Worm (Caenorhabditis elegans): ENCODE results near the gene C05C10.7.

Gene C05C10.7

DNA sequence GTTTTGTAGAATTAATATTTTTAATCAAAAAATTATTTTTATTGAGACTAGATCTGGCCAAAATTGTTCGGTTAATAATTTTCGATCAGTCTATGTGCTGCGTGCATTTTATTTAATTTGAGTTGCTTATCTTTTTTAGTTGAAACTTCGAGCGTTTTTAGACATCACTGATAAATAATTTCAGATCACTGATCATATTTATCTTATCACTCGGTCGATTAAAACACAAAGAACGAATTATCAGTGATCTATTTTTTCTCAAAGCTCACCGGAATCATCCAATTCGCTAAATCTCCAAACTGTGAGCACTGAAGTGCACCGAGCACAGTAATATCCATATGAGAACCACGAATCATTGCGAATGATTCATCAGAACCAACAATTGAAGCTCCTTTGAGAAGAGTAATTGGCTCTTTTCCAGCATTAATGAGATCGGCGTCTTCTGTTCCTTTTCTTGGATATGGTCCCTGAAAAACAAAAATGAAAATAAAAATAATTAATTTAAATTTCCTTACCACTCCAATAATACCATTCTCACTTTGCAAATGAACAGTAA is 3.6 kb downstream of the C05C10.7 start:
- TF ChIP-seq pha-4 (tag; optimal IDR thresholded peaks at IDR 0.05), result peak; percentile 38
- TF ChIP-seq elt-2 (tag; optimal IDR thresholded peaks at IDR 0.05), result peak; percentile 83
- TF ChIP-seq egl-5 (tag; optimal IDR thresholded peaks at IDR 0.05), result no peak
- TF ChIP-seq nhr-43 (tag; optimal IDR thresholded peaks at IDR 0.05; ENCODE audit: poor library complexity, severe bottlenecking), result no peak
- TF ChIP-seq aly-2 (tag; optimal IDR thresholded peaks at IDR 0.05), result no peak
- TF ChIP-seq ama-1 (optimal IDR thresholded peaks at IDR 0.05), result peak; percentile 37
- TF ChIP-seq pqm-1 (tag; optimal IDR thresholded peaks at IDR 0.05), result peak; percentile 82

DNA sequence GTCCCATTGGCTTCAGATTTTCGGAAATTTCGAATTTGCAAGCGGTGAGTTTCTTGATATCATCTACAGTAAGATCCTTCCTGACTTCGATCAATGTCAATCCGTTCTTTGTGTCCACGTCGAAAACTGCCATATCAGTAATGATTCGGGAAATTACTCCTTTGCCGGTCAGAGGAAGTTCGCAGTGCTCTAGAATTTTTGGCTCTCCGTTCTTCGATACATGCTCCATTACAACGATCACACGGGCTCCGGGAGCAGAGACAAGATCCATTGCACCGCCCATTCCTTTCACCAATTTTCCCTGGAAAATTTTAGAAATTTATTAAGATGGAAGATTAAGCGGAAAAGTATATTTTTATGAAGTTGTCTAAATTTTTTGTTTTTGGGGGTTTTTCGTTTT is 4.2 kb downstream of the C05C10.7 start:
- TF ChIP-seq skn-1 (tag; optimal IDR thresholded peaks at IDR 0.05) (no peak), eor-1 (tag; optimal IDR thresholded peaks at IDR 0.05) (no peak), ztf-11 (tag; optimal IDR thresholded peaks at IDR 0.05) (no peak), snpc-4 (tag; optimal IDR thresholded peaks at IDR 0.05) (no peak), ama-1 (optimal IDR thresholded peaks at IDR 0.05) (peak; percentile 86), ZK546.5 (tag; optimal IDR thresholded peaks at IDR 0.05) (no peak), nhr-11 (tag; optimal IDR thresholded peaks at IDR 0.05) (no peak), fkh-2 (tag; optimal IDR thresholded peaks at IDR 0.05) (no peak), pqm-1 (tag; optimal IDR thresholded peaks at IDR 0.05) (no peak), nhr-43 (tag; optimal IDR thresholded peaks at IDR 0.05; ENCODE audit: poor library complexity, severe bottlenecking) (peak; percentile 41), nhr-25 (tag; optimal IDR thresholded peaks at IDR 0.05) (no peak)

DNA sequence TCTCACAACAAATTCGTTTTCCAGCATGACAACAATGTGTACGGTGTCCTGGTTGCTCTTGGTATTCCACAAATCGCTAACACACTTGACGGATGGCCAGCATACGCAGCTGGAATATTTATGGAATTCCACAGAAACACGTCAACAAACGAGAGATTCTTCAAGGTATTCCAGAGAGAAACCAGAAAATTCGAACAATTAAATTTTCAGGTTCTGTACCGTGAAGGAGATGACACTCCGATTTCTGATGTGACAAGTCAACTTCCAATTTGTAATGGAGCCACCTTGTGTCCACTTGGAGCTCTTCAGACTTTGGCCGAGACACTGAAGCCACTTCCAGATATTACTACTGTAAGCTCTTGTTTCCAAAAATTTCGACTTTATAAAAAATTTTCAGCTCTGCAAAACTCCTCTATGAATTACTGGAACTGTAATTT is 4.8 kb downstream of the C05C10.7 start:
- no peak for TF ChIP-seq ceh-28 (tag; optimal IDR thresholded peaks at IDR 0.05)
- peak; percentile 11 for TF ChIP-seq elt-2 (tag; optimal IDR thresholded peaks at IDR 0.05)
- peak; percentile 29 for TF ChIP-seq lsy-12 (tag; optimal IDR thresholded peaks at IDR 0.05)
- peak; percentile 92 for TF ChIP-seq ama-1 (optimal IDR thresholded peaks at IDR 0.05)
- no peak for TF ChIP-seq nhr-67 (tag; optimal IDR thresholded peaks at IDR 0.05)
- TF ChIP-seq nhr-43 (tag; optimal IDR thresholded peaks at IDR 0.05; ENCODE audit: poor library complexity, severe bottlenecking), result peak; percentile 60
- no peak for TF ChIP-seq lin-15B (tag; optimal IDR thresholded peaks at IDR 0.05)

DNA sequence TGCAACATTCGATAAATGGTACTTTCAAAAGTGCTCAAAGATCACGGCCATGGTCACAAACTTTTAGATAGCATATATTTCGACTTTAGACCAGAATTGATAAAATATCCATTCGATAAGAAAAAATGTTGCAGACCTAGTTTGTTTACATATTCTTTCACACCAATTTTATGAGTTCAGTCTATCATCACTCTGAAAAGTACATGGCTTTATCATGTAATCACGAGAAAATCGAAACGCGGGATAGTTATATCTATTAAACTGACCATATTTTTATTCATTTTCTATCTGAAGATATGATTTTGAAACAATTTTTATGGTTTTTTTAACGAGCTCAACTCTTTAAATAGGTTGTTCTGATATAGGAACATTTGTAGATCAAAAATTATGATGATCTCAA is 7.3 kb downstream of the C05C10.7 start, which contains the start of gene pho-11:
pho-11 (plus strand) TSS at position 374 of the 400 bp plus-strand sequence.
- TF ChIP-seq ztf-11 (tag; optimal IDR thresholded peaks at IDR 0.05) (no peak), eor-1 (tag; optimal IDR thresholded peaks at IDR 0.05) (no peak), nhr-28 (tag; optimal IDR thresholded peaks at IDR 0.05) (no peak), elt-3 (tag; optimal IDR thresholded peaks at IDR 0.05) (no peak), mml-1 (tag; optimal IDR thresholded peaks at IDR 0.05) (no peak), pqm-1 (tag; optimal IDR thresholded peaks at IDR 0.05) (peak; percentile 65), lin-39 (tag; optimal IDR thresholded peaks at IDR 0.05) (no peak), daf-12 (tag; optimal IDR thresholded peaks at IDR 0.05) (no peak), sea-2 (GFP tag; optimal IDR thresholded peaks at IDR 0.05) (no peak), pha-4 (tag; optimal IDR thresholded peaks at IDR 0.05) (peak; percentile 23), elt-2 (tag; optimal IDR thresholded peaks at IDR 0.05) (peak; percentile 72), egl-27 (tag; optimal IDR thresholded peaks at IDR 0.05) (no peak), unc-39 (tag; optimal IDR thresholded peaks at IDR 0.05) (no peak), unc-62 (GFP tag; optimal IDR thresholded peaks at IDR 0.05) (no peak), nhr-43 (tag; optimal IDR thresholded peaks at IDR 0.05; ENCODE audit: poor library complexity, severe bottlenecking) (no peak)

DNA sequence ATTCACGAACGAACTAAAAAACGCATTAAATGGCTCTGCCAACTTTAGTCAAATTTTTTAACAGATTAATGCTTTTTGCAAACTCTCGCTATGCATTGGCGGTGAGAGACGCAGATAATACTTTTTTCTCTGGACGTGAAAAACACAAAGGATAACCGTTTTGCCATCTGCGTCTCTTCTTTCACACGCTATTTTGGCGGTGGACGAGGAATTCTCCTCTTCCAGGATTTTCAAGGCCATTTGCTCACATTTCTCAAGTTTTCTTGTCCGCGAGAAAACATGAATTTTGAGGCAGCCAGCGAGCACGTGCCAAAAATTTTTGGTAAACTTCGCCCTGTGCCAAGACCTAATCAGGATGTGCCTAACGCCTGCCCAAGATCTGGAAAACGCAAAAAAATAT is 7.8 kb downstream of the C05C10.7 start:
- TF ChIP-seq pqm-1 (tag; optimal IDR thresholded peaks at IDR 0.05), result no peak
- TF ChIP-seq ZK546.5 (tag; optimal IDR thresholded peaks at IDR 0.05), result no peak
- TF ChIP-seq egl-27 (tag; optimal IDR thresholded peaks at IDR 0.05), result no peak
- TF ChIP-seq nhr-25 (tag; optimal IDR thresholded peaks at IDR 0.05), result no peak
- TF ChIP-seq hmg-11 (tag; optimal IDR thresholded peaks at IDR 0.05), result peak; percentile 59
- no peak for TF ChIP-seq elt-2 (tag; optimal IDR thresholded peaks at IDR 0.05)
- TF ChIP-seq aly-2 (tag; optimal IDR thresholded peaks at IDR 0.05), result no peak
- no peak for TF ChIP-seq nhr-77 (tag; optimal IDR thresholded peaks at IDR 0.05)
- TF ChIP-seq eor-1 (tag; optimal IDR thresholded peaks at IDR 0.05), result no peak
- TF ChIP-seq nhr-43 (tag; optimal IDR thresholded peaks at IDR 0.05; ENCODE audit: poor library complexity, severe bottlenecking), result peak; percentile 9
- no peak for TF ChIP-seq skn-1 (tag; optimal IDR thresholded peaks at IDR 0.05)
- no peak for TF ChIP-seq fos-1 (tag; optimal IDR thresholded peaks at IDR 0.05)
- TF ChIP-seq nhr-237 (tag; optimal IDR thresholded peaks at IDR 0.05), result no peak
- TF ChIP-seq ztf-11 (tag; optimal IDR thresholded peaks at IDR 0.05), result no peak
- TF ChIP-seq zag-1 (tag; optimal IDR thresholded peaks at IDR 0.05), result no peak
- no peak for TF ChIP-seq ceh-28 (tag; optimal IDR thresholded peaks at IDR 0.05)
- TF ChIP-seq nfya-1 (tag; optimal IDR thresholded peaks at IDR 0.05; ENCODE audit: insufficient read depth), result peak; percentile 47
- TF ChIP-seq nhr-67 (tag; optimal IDR thresholded peaks at IDR 0.05), result no peak
- no peak for TF ChIP-seq elt-1 (tag; optimal IDR thresholded peaks at IDR 0.05)
- TF ChIP-seq unc-39 (tag; optimal IDR thresholded peaks at IDR 0.05), result no peak
- TF ChIP-seq sea-2 (GFP tag; optimal IDR thresholded peaks at IDR 0.05), result no peak
- TF ChIP-seq ceh-16 (tag; optimal IDR thresholded peaks at IDR 0.05), result no peak
- TF ChIP-seq ztf-4 (tag; optimal IDR thresholded peaks at IDR 0.05), result no peak
- no peak for TF ChIP-seq lin-39 (tag; optimal IDR thresholded peaks at IDR 0.05)
- TF ChIP-seq elt-3 (tag; optimal IDR thresholded peaks at IDR 0.05), result no peak
- TF ChIP-seq ama-1 (optimal IDR thresholded peaks at IDR 0.05), result no peak
- no peak for TF ChIP-seq tbx-2 (tag; optimal IDR thresholded peaks at IDR 0.05)
- TF ChIP-seq pha-4 (tag; optimal IDR thresholded peaks at IDR 0.05), result no peak
- TF ChIP-seq fkh-2 (tag; optimal IDR thresholded peaks at IDR 0.05), result no peak
- no peak for TF ChIP-seq jun-1 (tag; optimal IDR thresholded peaks at IDR 0.05)
- no peak for TF ChIP-seq lsy-12 (tag; optimal IDR thresholded peaks at IDR 0.05)
- TF ChIP-seq nhr-28 (tag; optimal IDR thresholded peaks at IDR 0.05), result no peak
- no peak for TF ChIP-seq daf-12 (tag; optimal IDR thresholded peaks at IDR 0.05)
- no peak for TF ChIP-seq nhr-12 (tag; optimal IDR thresholded peaks at IDR 0.05)
- peak; percentile 49 for TF ChIP-seq nhr-11 (tag; optimal IDR thresholded peaks at IDR 0.05)

Data from whole organism, L3 larva.